Worm (Caenorhabditis elegans) whole organism, L1 larva: ENCODE measurements around the gene T05A7.11.

Source experiments
- C04F5.9 ChIP-seq: sonication (generic microtip); optimal IDR thresholded peaks from 2 replicates; lab custom pipeline; 2016; ENCODE audit warnings: missing genetic modification characterization, missing compliant biosample characterization
- alr-1 ChIP-seq: fragments of 200-800 bp; sonication (Bioruptor generic); optimal IDR thresholded peaks from 2 replicates; lab custom pipeline; 2018; ENCODE audit warnings: borderline replicate concordance, mild to moderate bottlenecking, missing genetic modification characterization, missing compliant biosample characterization
- ama-1 ChIP-seq: fragments of 150-350 bp; optimal IDR thresholded peaks from 2 replicates; lab custom pipeline; 2014
- blmp-1 ChIP-seq: fragments of 150-350 bp; optimal IDR thresholded peaks from 2 replicates; lab custom pipeline; 2014; ENCODE audit warnings: missing biosample characterization, missing genetic modification characterization
- ceh-8 ChIP-seq: fragments of 200-800 bp; sonication (Bioruptor generic); optimal IDR thresholded peaks from 2 replicates; lab custom pipeline; 2018; ENCODE audit warnings: mild to moderate bottlenecking, missing genetic modification characterization, moderate library complexity, missing compliant biosample characterization
- ceh-82 ChIP-seq, 3 experiments: fragments of 150-350 bp in 1 of 3; sonication (generic microtip) in 2 of 3; optimal IDR thresholded peaks; 2 replicates each; lab custom pipeline; 2014 to 2017; ENCODE audit warnings: missing biosample characterization in 3 of 3, missing genetic modification characterization in 3 of 3
- ces-1 ChIP-seq: fragments of 150-350 bp; optimal IDR thresholded peaks from 2 replicates; lab custom pipeline; 2014; ENCODE audit warnings: missing biosample characterization, missing genetic modification reagents, missing genetic modification characterization
- dsc-1 ChIP-seq: sonication (generic microtip); optimal IDR thresholded peaks from 2 replicates; lab custom pipeline; 2016; ENCODE audit warnings: mild to moderate bottlenecking, missing genetic modification characterization, missing compliant biosample characterization
- efl-1 ChIP-seq, 4 experiments: fragments of 150-350 bp; optimal IDR thresholded peaks in 3 of 4; peaks in 1 of 4; 1 replicate in 1 of 4; 2 replicates in 3 of 4; lab custom pipeline; 2014; ENCODE audit warnings: missing biosample characterization in 2 of 4, missing genetic modification characterization in 2 of 4, missing genetic modification reagents in 2 of 4
- efl-3 ChIP-seq: fragments of 200-800 bp; sonication (Bioruptor generic); optimal IDR thresholded peaks from 2 replicates; lab custom pipeline; 2018; ENCODE audit warnings: mild to moderate bottlenecking, missing genetic modification characterization, missing compliant biosample characterization
- egl-13 ChIP-seq: sonication (generic microtip); optimal IDR thresholded peaks from 2 replicates; lab custom pipeline; 2016; ENCODE audit warnings: missing genotype, missing genetic modification reagents, missing genetic modification characterization, missing compliant biosample characterization
- elt-2 ChIP-seq: sonication (generic microtip); optimal IDR thresholded peaks from 2 replicates; lab custom pipeline; 2016; ENCODE audit warnings: missing genetic modification characterization, mild to moderate bottlenecking, inconsistent platforms, missing compliant biosample characterization, missing genetic modification reagents
- elt-3 ChIP-seq, 6 experiments: fragments of 150-350 bp in 1 of 6; sonication (generic microtip); optimal IDR thresholded peaks; 2 replicates each; lab custom pipeline; 2017 to 2018; ENCODE audit warnings: missing biosample characterization in 6 of 6, missing genetic modification characterization in 6 of 6, inconsistent platforms in 1 of 6
- ets-5 ChIP-seq: fragments of 200-800 bp; sonication (Bioruptor generic); IDR thresholded peaks from 2 replicates; pipeline ENCODE4 v1.3.6; 2022; ENCODE audit warnings: missing genetic modification characterization, missing compliant biosample characterization
- fkh-10 ChIP-seq: sonication (generic microtip); optimal IDR thresholded peaks from 2 replicates; lab custom pipeline; 2017; ENCODE audit warnings: missing biosample characterization, missing genetic modification reagents, missing genetic modification characterization
- fkh-4 ChIP-seq: sonication (generic microtip); optimal IDR thresholded peaks from 2 replicates; lab custom pipeline; 2016; ENCODE audit warnings: missing compliant biosample characterization, missing genetic modification characterization, borderline replicate concordance
- fkh-8 ChIP-seq: sonication (generic microtip); optimal IDR thresholded peaks from 2 replicates; lab custom pipeline; 2016; ENCODE audit warnings: mild to moderate bottlenecking, missing genetic modification characterization, missing compliant biosample characterization
- fos-1 ChIP-seq: fragments of 150-350 bp; optimal IDR thresholded peaks from 2 replicates; lab custom pipeline; 2014; ENCODE audit warnings: missing biosample characterization, missing genetic modification characterization
- hlh-17 ChIP-seq: fragments of 200-800 bp; sonication (Bioruptor generic); optimal IDR thresholded peaks from 2 replicates; lab custom pipeline; 2018; ENCODE audit warnings: missing genetic modification characterization, mild to moderate bottlenecking, missing compliant biosample characterization, moderate library complexity, borderline replicate concordance
- hpl-2 ChIP-seq: fragments of 150-350 bp; optimal IDR thresholded peaks from 2 replicates; lab custom pipeline; 2014; ENCODE audit warnings: missing biosample characterization, missing genetic modification reagents, missing genetic modification characterization
- jun-1 ChIP-seq: fragments of 150-350 bp; optimal IDR thresholded peaks from 2 replicates; lab custom pipeline; 2014; ENCODE audit warnings: missing biosample characterization, missing genetic modification reagents, missing genetic modification characterization
- lin-13 ChIP-seq: fragments of 150-350 bp; optimal IDR thresholded peaks from 2 replicates; lab custom pipeline; 2014; ENCODE audit warnings: missing biosample characterization, missing genetic modification reagents, missing genetic modification characterization
- lin-14 ChIP-seq: fragments of 200-800 bp; sonication (Bioruptor generic); optimal IDR thresholded peaks from 2 replicates; lab custom pipeline; 2018; ENCODE audit warnings: mild to moderate bottlenecking, missing genetic modification characterization, moderate library complexity, missing compliant biosample characterization
- lin-15B ChIP-seq: fragments of 150-350 bp; sonication (generic microtip); optimal IDR thresholded peaks from 3 replicates; lab custom pipeline; 2014; ENCODE audit warnings: missing biosample characterization, missing genetic modification characterization
- lin-35 ChIP-seq, 2 experiments: fragments of 150-350 bp; optimal IDR thresholded peaks; 2 replicates each; lab custom pipeline; 2014; ENCODE audit warnings: missing biosample characterization in 2 of 2, missing genetic modification characterization in 2 of 2, missing genetic modification reagents in 2 of 2
- lsy-2 ChIP-seq, 2 experiments: fragments of 150-350 bp; optimal IDR thresholded peaks; 2 replicates each; lab custom pipeline; 2014; ENCODE audit warnings: missing biosample characterization in 2 of 2, missing genetic modification characterization in 2 of 2
- mep-1 ChIP-seq: fragments of 150-350 bp; optimal IDR thresholded peaks from 2 replicates; lab custom pipeline; 2014; ENCODE audit warnings: missing biosample characterization, missing genetic modification characterization
- nhr-11 ChIP-seq: fragments of 150-350 bp; optimal IDR thresholded peaks from 2 replicates; lab custom pipeline; 2014; ENCODE audit warnings: missing biosample characterization, missing genetic modification characterization
- nhr-12 ChIP-seq: sonication (generic microtip); optimal IDR thresholded peaks from 2 replicates; lab custom pipeline; 2017; ENCODE audit warnings: missing biosample characterization, missing genetic modification characterization
- nhr-20 ChIP-seq: sonication (generic microtip); optimal IDR thresholded peaks from 2 replicates; lab custom pipeline; 2016; ENCODE audit warnings: mild to moderate bottlenecking, missing genetic modification characterization, missing compliant biosample characterization
- nhr-85 ChIP-seq: sonication (generic microtip); peaks from one replicate; lab custom pipeline; 2016; ENCODE audit warnings: missing genetic modification characterization, inconsistent platforms, missing compliant biosample characterization
- pag-3 ChIP-seq: sonication (generic microtip); optimal IDR thresholded peaks from 2 replicates; lab custom pipeline; 2017; ENCODE audit warnings: missing genetic modification characterization, mild to moderate bottlenecking, missing compliant biosample characterization, antibody characterized with exemption, borderline replicate concordance; ENCODE audit not compliant: insufficient read depth
- pax-3 ChIP-seq: fragments of 200-800 bp; sonication (Bioruptor generic); optimal IDR thresholded peaks from 2 replicates; lab custom pipeline; 2018; ENCODE audit warnings: mild to moderate bottlenecking, missing genetic modification characterization, moderate library complexity, missing compliant biosample characterization
- rnt-1 ChIP-seq: sonication (generic microtip); optimal IDR thresholded peaks from 2 replicates; lab custom pipeline; 2016; ENCODE audit warnings: mild to moderate bottlenecking, missing genetic modification characterization, moderate library complexity, missing compliant biosample characterization
- skn-1 ChIP-seq: fragments of 150-350 bp; optimal IDR thresholded peaks from 2 replicates; lab custom pipeline; 2014; ENCODE audit warnings: missing biosample characterization, missing genetic modification characterization
- tbx-2 ChIP-seq: sonication (generic microtip); optimal IDR thresholded peaks from 2 replicates; lab custom pipeline; 2016; ENCODE audit warnings: missing genetic modification characterization, missing compliant biosample characterization
- unc-30 ChIP-seq: sonication (generic microtip); optimal IDR thresholded peaks from 2 replicates; lab custom pipeline; 2017; ENCODE audit warnings: missing biosample characterization, missing genetic modification characterization
- unc-62 ChIP-seq: fragments of 150-350 bp; optimal IDR thresholded peaks from 2 replicates; lab custom pipeline; 2014; ENCODE audit warnings: missing biosample characterization, missing genetic modification reagents, missing genetic modification characterization
- unc-86 ChIP-seq: sonication (generic microtip); optimal IDR thresholded peaks from 2 replicates; lab custom pipeline; 2016; ENCODE audit warnings: missing genetic modification characterization, missing compliant biosample characterization
- zag-1 ChIP-seq: fragments of 150-350 bp; optimal IDR thresholded peaks from 2 replicates; lab custom pipeline; 2014; ENCODE audit warnings: missing biosample characterization, missing genetic modification characterization
- ztf-11 ChIP-seq, 2 experiments: sonication (generic microtip); optimal IDR thresholded peaks; 2 replicates each; lab custom pipeline; 2016 to 2017; ENCODE audit warnings: missing genetic modification characterization in 2 of 2, missing biosample characterization in 1 of 2, missing compliant biosample characterization in 1 of 2

The T05A7.11 gene

DNA sequence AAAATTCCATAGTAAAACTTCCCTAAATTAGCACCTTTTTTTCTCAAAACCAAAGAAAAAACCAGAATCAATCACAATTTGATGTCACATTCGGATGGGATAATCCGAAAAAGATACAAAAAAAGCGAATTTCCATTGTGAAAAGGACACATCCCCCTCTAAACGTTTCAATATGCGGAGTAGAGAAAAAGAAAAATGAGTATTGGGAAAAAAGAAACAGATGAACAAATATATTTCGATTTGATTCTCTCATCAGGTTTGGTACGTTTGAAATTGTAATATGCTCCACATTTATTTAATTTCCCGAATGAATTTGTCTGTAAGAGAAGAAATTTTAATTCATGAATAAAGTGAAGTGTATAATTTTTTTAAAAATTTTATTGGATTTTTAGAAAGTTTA lies 7.0 kb downstream of the T05A7.11 start:
- peak; percentile 67 for TF ChIP-seq fkh-4 (tag; lab: Kevin White, UChicago)
- TF ChIP-seq dsc-1 (tag; lab: Kevin White, UChicago) = peak; percentile 91
- TF ChIP-seq C04F5.9 (tag; lab: Kevin White, UChicago) = no peak

DNA sequence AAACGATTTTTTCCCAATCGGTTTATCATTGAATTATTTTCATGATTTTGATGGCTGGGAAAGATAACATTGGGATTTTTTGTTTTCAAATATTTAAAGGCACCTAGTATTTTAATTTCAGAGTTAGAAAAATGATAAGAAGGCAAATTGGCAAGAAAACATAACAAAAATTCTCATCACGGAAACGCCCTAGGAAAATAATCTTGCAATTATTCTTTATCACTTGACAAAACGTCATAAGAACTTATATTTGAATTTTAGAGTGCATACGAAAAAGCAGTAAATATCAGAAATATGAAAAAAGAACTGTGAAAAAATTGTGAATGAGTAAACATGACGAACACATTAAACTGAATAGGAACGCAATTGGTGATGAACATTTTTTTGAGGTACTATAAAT lies 7.9 kb downstream of the T05A7.11 start:
- TF ChIP-seq efl-1 (optimal IDR thresholded peaks at IDR 0.05; lab: Kevin White, UChicago) (no peak), efl-1 (GFP tag; optimal IDR thresholded peaks at IDR 0.05 in 1 of 2; lab: Kevin White, UChicago) (peak in 1 of 2 experiments; percentile 2), elt-2 (tag; lab: Kevin White, UChicago) (peak; percentile 80), blmp-1 (tag; lab: Kevin White, UChicago) (no peak), skn-1 (tag; lab: Kevin White, UChicago) (no peak)

- TF ChIP-seq lin-14 (GFP tag; lab: Kevin White, UChicago) = no peak
- TF ChIP-seq hpl-2 (GFP tag; lab: Kevin White, UChicago) = no peak
- TF ChIP-seq fos-1 (tag; lab: Kevin White, UChicago) = no peak
- no peak for TF ChIP-seq lin-15B (tag; lab: Kevin White, UChicago)
- no peak for TF ChIP-seq zag-1
- TF ChIP-seq nhr-11 (tag; lab: Kevin White, UChicago) = no peak
- TF ChIP-seq ama-1 = no peak
- TF ChIP-seq jun-1 = no peak
- TF ChIP-seq skn-1 (tag; lab: Kevin White, UChicago) = no peak
- TF ChIP-seq nhr-20 (tag; lab: Kevin White, UChicago) = no peak
- TF ChIP-seq pag-3 (tag; lab: Kevin White, UChicago) = no peak
- TF ChIP-seq nhr-85 (tag; lab: Kevin White, UChicago) = no peak
- TF ChIP-seq alr-1 = no peak
- TF ChIP-seq unc-62 (GFP tag; lab: Kevin White, UChicago) = no peak
- TF ChIP-seq lsy-2 (tag; optimal IDR thresholded peaks at IDR 0.05; lab: Kevin White, UChicago) = no peak
Measured at ce11 chrII:4655834-4656233, 9.4 kb downstream of the T05A7.11 start, which contains the start of gene fut-6. Gene fut-6, minus strand, starts transcription at chrII:4655934.

DNA sequence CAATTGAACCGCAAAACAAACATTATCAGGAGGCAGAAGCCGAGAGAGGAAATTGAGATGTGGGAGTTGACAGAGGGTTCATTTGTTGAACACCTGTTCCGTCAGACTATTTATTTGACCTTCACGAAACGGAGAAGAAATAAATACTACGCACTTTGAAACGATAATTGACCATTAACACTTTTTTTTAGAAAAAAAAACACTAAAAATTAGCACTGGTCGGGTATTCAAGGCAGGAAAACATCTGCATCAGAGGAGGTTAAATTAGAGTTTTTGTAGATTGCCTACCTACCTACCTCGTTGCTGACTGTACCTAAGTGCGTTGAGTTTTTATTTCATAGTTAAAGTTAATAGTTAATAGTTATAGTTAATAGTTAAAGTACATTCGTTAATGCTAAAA lies 15.2 kb downstream of the T05A7.11 start:
- TF ChIP-seq nhr-85 (tag; lab: Kevin White, UChicago) (no peak), lin-13 (no peak), pag-3 (tag; lab: Kevin White, UChicago) (no peak), unc-30 (tag; lab: Kevin White, UChicago) (no peak), C04F5.9 (tag; lab: Kevin White, UChicago) (no peak), ztf-11 (tag; optimal IDR thresholded peaks at IDR 0.05; lab: Kevin White, UChicago) (no peak), nhr-12 (tag; lab: Kevin White, UChicago) (no peak), efl-3 (GFP tag; lab: Kevin White, UChicago) (no peak), blmp-1 (tag; lab: Kevin White, UChicago) (no peak)
- TF ChIP-seq, all 84 proteins: peak for 0

DNA sequence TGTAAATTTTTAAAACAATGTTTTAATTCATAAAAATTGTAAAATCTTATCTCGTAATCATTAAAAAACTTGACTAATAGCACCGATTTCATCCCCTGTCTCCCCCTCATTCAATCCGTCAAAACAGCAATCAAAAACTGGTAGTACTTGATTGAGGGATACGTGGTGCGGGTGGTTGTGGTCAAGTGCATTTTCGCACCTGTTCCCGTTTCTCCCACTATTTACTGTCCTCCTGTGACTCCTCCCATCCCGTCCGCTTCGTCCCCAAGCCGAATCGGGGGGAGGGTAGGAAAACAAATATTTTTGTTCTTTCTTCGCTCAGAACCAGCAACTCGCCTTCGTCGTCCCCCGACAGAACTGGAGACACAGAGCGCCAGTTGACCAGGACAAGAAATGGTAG lies 16.5 kb downstream of the T05A7.11 start, which contains the start of gene lgc-27:
TSS of gene lgc-27 (plus strand) at position 301 of the 400 bp plus-strand sequence.
- TF ChIP-seq fkh-10 (no peak), zag-1 (no peak), lin-13 (no peak), unc-86 (tag; lab: Kevin White, UChicago) (no peak), ets-5 (GFP tag; lab: Robert Waterston, UW) (no peak), pax-3 (tag; lab: Kevin White, UChicago) (no peak)

ce11 chrII:4640748-4641147 lies 24.5 kb downstream of the T05A7.11 start:
- TF ChIP-seq ceh-82 (tag; optimal IDR thresholded peaks at IDR 0.05; lab: Kevin White, UChicago) (peak in 1 of 3 experiments; percentile 4), efl-3 (GFP tag; lab: Kevin White, UChicago) (no peak), ceh-8 (no peak), fkh-8 (peak; percentile 29), egl-13 (tag; lab: Kevin White, UChicago) (no peak), elt-3 (tag; optimal IDR thresholded peaks at IDR 0.05; lab: Kevin White, UChicago) (no peak), lin-14 (GFP tag; lab: Kevin White, UChicago) (peak; percentile 49), dsc-1 (tag; lab: Kevin White, UChicago) (no peak), efl-1 (optimal IDR thresholded peaks at IDR 0.05; lab: Kevin White, UChicago) (peak; percentile 36 to 44), efl-1 (GFP tag; optimal IDR thresholded peaks at IDR 0.05 in 1 of 2; lab: Kevin White, UChicago) (no peak), hlh-17 (GFP tag; lab: Kevin White, UChicago) (no peak), lin-35 (GFP tag; optimal IDR thresholded peaks at IDR 0.05; lab: Kevin White, UChicago) (peak in 1 of 2 experiments; percentile 5), tbx-2 (no peak), ces-1 (no peak), elt-2 (tag; lab: Kevin White, UChicago) (no peak), mep-1 (tag; lab: Kevin White, UChicago) (peak; percentile 5), ztf-11 (tag; optimal IDR thresholded peaks at IDR 0.05; lab: Kevin White, UChicago) (no peak), rnt-1 (tag; lab: Kevin White, UChicago) (peak; percentile 9)
